Worm (Caenorhabditis elegans): ENCODE data around the gene srb-16.

- TF ChIP-seq madf-8 (GFP tag; conservative IDR thresholded peaks at IDR 0.05) (no peak), nhr-90 (tag; optimal IDR thresholded peaks at IDR 0.05) (no peak)
These were observed 36.7 kb upstream of the srb-16 start, which contains the start of gene crh-2 for ce11 chrII:5187469-5187868.
